Worm (Caenorhabditis elegans) whole organism, early embryonic: ENCODE data around the gene F15H10.12.

ENCODE experiments used
- B0310.2 ChIP-seq: sonication (generic microtip); optimal IDR thresholded peaks from 2 replicates; lab custom pipeline; 2016; ENCODE audit warnings: mild to moderate bottlenecking, missing genetic modification characterization, missing compliant biosample characterization
- F13C5.2 ChIP-seq: sonication (generic microtip); optimal IDR thresholded peaks from 2 replicates; lab custom pipeline; 2017; ENCODE audit warnings: mild to moderate bottlenecking, missing genetic modification characterization, inconsistent platforms, missing compliant biosample characterization
- aly-1 ChIP-seq: sonication (generic microtip); optimal IDR thresholded peaks from 2 replicates; lab custom pipeline; 2016; ENCODE audit warnings: missing genetic modification characterization, missing compliant biosample characterization
- ama-1 ChIP-seq: fragments of 150-350 bp; optimal IDR thresholded peaks from 2 replicates; lab custom pipeline; 2014
- ceh-13 ChIP-seq: fragments of 200-800 bp; sonication (Bioruptor generic); optimal IDR thresholded peaks from 2 replicates; lab custom pipeline; 2018; ENCODE audit warnings: mild to moderate bottlenecking, missing genetic modification characterization, missing compliant biosample characterization
- ceh-36 ChIP-seq: sonication (generic microtip); optimal IDR thresholded peaks from 2 replicates; lab custom pipeline; 2016; ENCODE audit warnings: missing genetic modification characterization, inconsistent platforms, missing compliant biosample characterization
- ets-7 ChIP-seq: sonication (generic microtip); optimal IDR thresholded peaks from 2 replicates; lab custom pipeline; 2016; ENCODE audit warnings: missing genotype, missing genetic modification characterization, missing compliant biosample characterization
- flt-1 ChIP-seq: fragments of 200-800 bp; sonication (Bioruptor generic); IDR thresholded peaks from 2 replicates; pipeline ENCODE4 v1.3.6; 2022; ENCODE audit warnings: missing genetic modification characterization, missing compliant biosample characterization
- hmbx-1 ChIP-seq: sonication (generic microtip); optimal IDR thresholded peaks from 2 replicates; lab custom pipeline; 2016; ENCODE audit warnings: mild to moderate bottlenecking, missing genetic modification characterization, missing compliant biosample characterization
- hmg-4 ChIP-seq: fragments of 200-800 bp; sonication (Bioruptor generic); optimal IDR thresholded peaks from 2 replicates; lab custom pipeline; 2018; ENCODE audit warnings: mild to moderate bottlenecking, missing genetic modification characterization, missing compliant biosample characterization
- pes-1 ChIP-seq: fragments of 200-800 bp; sonication (Bioruptor generic); IDR thresholded peaks from 2 replicates; pipeline ENCODE4 v1.3.6; 2022; ENCODE audit warnings: missing genetic modification reagents, missing genetic modification characterization, missing compliant biosample characterization
- scrt-1 ChIP-seq: fragments of 200-800 bp; sonication (Bioruptor generic); IDR thresholded peaks from 2 replicates; pipeline ENCODE4 v1.3.6; 2022; ENCODE audit warnings: missing genetic modification characterization, missing compliant biosample characterization
- tbx-11 ChIP-seq: fragments of 200-800 bp; sonication (Bioruptor generic); IDR thresholded peaks from 2 replicates; pipeline ENCODE4 v1.3.6; 2022; ENCODE audit warnings: missing genetic modification characterization, missing compliant biosample characterization
- tra-4 ChIP-seq: sonication (generic microtip); optimal IDR thresholded peaks from 2 replicates; lab custom pipeline; 2017; ENCODE audit warnings: missing genetic modification characterization, missing compliant biosample characterization

DNA sequence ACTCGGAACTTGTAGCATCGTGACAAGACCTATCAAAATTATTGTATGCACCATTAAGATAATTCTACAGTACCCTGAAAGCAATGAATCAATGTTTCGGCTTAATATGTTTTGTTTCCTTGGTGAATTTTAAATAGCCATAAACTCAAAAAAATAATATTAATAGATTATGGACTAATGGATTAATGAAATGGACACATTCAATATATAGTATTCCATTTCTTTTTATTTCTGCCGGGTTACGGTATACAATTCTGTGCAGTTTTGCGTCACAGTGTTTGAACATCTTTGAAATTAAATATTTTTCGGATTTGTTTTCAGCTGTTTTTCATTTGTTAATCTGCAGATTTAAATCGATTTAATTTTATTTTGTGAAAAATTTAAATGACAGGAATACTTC is 26.7 kb upstream of the F15H10.12 start, which contains the start of gene set-22:
- TF ChIP-seq flt-1 (GFP tag; lab: Robert Waterston, UW): no peak
- TF ChIP-seq F13C5.2 (tag; lab: Kevin White, UChicago): no peak
- TF ChIP-seq B0310.2 (tag; lab: Kevin White, UChicago): no peak
- no peak for TF ChIP-seq ama-1 (lab: Kevin White, UChicago)
- TF ChIP-seq hmg-4 (GFP tag; lab: Kevin White, UChicago): no peak
- TF ChIP-seq ceh-13 (GFP tag; lab: Kevin White, UChicago): no peak
- no peak for TF ChIP-seq pes-1
- no peak for TF ChIP-seq ets-7 (tag; lab: Kevin White, UChicago)
- TF ChIP-seq aly-1 (tag; lab: Kevin White, UChicago): no peak
- no peak for TF ChIP-seq tbx-11
- TF ChIP-seq tra-4 (tag; lab: Kevin White, UChicago): no peak
- TF ChIP-seq scrt-1 (GFP tag; lab: Robert Waterston, UW): no peak
- TF ChIP-seq hmbx-1 (tag; lab: Kevin White, UChicago): no peak
- no peak for TF ChIP-seq ceh-36 (tag; lab: Kevin White, UChicago)
